Fruit fly (Drosophila melanogaster): Measurements from ENCODE around the gene CG17712.

- TF ChIP-seq Eip78C (GFP tag) (no peak), CG1621 (tag; optimal IDR thresholded peaks at IDR 0.05) (no peak), CG6792 (GFP tag; optimal IDR thresholded peaks at IDR 0.05) (no peak), CG8319 (GFP tag; optimal IDR thresholded peaks at IDR 0.05) (no peak)
Observed at dm6 chr2L:1709316-1709715, 42.6 kb downstream of the CG17712 start.

All from whole organism, prepupa.